Worm (Caenorhabditis elegans): ENCODE results near the gene ajm-1.
A peak's percentile ranks its signal among the peaks of the same experiment; 100 is the strongest.

Gene ajm-1

ce11 chrX:9082646-9083045, at the start of gene ajm-1:
TSS of gene ajm-1 (plus strand) at chrX:9082946.
- TF ChIP-seq jun-1 (tag; optimal IDR thresholded peaks at IDR 0.05) (no peak), fkh-8 (tag; optimal IDR thresholded peaks at IDR 0.05) (no peak), nhr-71 (tag; optimal IDR thresholded peaks at IDR 0.05) (no peak), snpc-4 (tag; optimal IDR thresholded peaks at IDR 0.05) (no peak)

- TF ChIP-seq elt-2 (tag; optimal IDR thresholded peaks at IDR 0.05) (peak; percentile 70), nhr-12 (tag; optimal IDR thresholded peaks at IDR 0.05) (no peak), ceh-82 (tag; optimal IDR thresholded peaks at IDR 0.05) (no peak), lin-35 (GFP tag; optimal IDR thresholded peaks at IDR 0.05) (peak in 1 of 2 experiments; percentile 14), nhr-20 (tag; optimal IDR thresholded peaks at IDR 0.05) (no peak), unc-30 (tag; optimal IDR thresholded peaks at IDR 0.05) (no peak), mep-1 (tag; optimal IDR thresholded peaks at IDR 0.05) (no peak)
Observed at ce11 chrX:9034310-9034709, 48.4 kb upstream of the ajm-1 start, which contains the start of gene nep-22. TSS of gene nep-22 (plus strand) at chrX:9034554.

- TF ChIP-seq C04F5.9 (tag; optimal IDR thresholded peaks at IDR 0.05) = no peak
- TF ChIP-seq efl-1 (optimal IDR thresholded peaks at IDR 0.05) = no peak
- TF ChIP-seq efl-1 (GFP tag; optimal IDR thresholded peaks at IDR 0.05 in 1 of 2) = peak in 1 of 2 experiments; percentile 56
- peak; percentile 50 for TF ChIP-seq elt-2 (tag; optimal IDR thresholded peaks at IDR 0.05)
Observed at ce11 chrX:9035142-9035541, 47.6 kb upstream of the ajm-1 start.

ce11 chrX:9036237-9036636, 46.5 kb upstream of the ajm-1 start:
- TF ChIP-seq elt-2 (tag; optimal IDR thresholded peaks at IDR 0.05) (peak; percentile 52), unc-30 (tag; optimal IDR thresholded peaks at IDR 0.05) (no peak)

- no peak for TF ChIP-seq efl-1 (optimal IDR thresholded peaks at IDR 0.05)
- peak in 1 of 2 experiments; percentile 9 for TF ChIP-seq efl-1 (GFP tag; optimal IDR thresholded peaks at IDR 0.05 in 1 of 2)
- TF ChIP-seq rnt-1 (tag; optimal IDR thresholded peaks at IDR 0.05) = no peak
Observed at ce11 chrX:9045913-9046312, 36.8 kb upstream of the ajm-1 start, which contains the start of gene prdm-14. TSS of gene prdm-14 (plus strand) at chrX:9046213.

DNA sequence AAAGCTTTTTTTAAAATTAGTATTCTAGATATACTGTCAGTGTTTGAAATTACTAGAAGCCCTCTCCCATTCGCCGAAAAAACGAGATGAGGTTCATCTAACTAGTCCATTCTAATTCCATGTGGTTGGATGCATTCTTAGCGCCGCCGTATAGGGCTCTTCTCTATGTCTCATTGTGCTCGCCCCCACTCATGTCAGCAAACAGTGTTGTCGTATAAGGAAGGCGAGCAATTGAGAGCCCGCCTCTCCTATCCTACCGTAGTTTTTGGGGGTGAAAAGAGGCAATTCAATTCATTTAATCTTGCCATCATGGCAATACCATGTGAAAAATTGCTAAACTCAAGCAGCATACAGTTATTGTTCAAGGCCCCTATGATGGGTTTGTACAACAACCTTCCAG, 34.1 kb upstream of the ajm-1 start, which contains the start of gene F47E1.20:
Gene F47E1.20, plus strand, starts transcription at position 301 of the 400 bp plus-strand sequence.
- TF ChIP-seq mab-9 (GFP tag; IDR thresholded peaks at IDR 0.05) (no peak), hlh-4 (tag; optimal IDR thresholded peaks at IDR 0.05) (no peak), unc-86 (tag; optimal IDR thresholded peaks at IDR 0.05) (no peak), nhr-12 (tag; optimal IDR thresholded peaks at IDR 0.05) (no peak), tlp-1 (tag; optimal IDR thresholded peaks at IDR 0.05) (no peak)

ce11 chrX:9053426-9053825, 29.3 kb upstream of the ajm-1 start:
- TF ChIP-seq unc-130 (tag; optimal IDR thresholded peaks at IDR 0.05) = no peak
- peak; percentile 49 for TF ChIP-seq nhr-85 (tag)
- TF ChIP-seq nhr-71 (tag; optimal IDR thresholded peaks at IDR 0.05) = no peak
- no peak for TF ChIP-seq swsn-7 (tag; optimal IDR thresholded peaks at IDR 0.05)
- TF ChIP-seq isw-1 (GFP tag; IDR thresholded peaks at IDR 0.05) = no peak
- no peak for TF ChIP-seq mep-1 (tag; optimal IDR thresholded peaks at IDR 0.05)
- TF ChIP-seq elt-3 (tag; optimal IDR thresholded peaks at IDR 0.05) = peak in 1 of 6 experiments; percentile 53
- TF ChIP-seq ceh-63 (GFP tag; optimal IDR thresholded peaks at IDR 0.05) = no peak
- no peak for TF ChIP-seq ceh-82 (tag; optimal IDR thresholded peaks at IDR 0.05)
- TF ChIP-seq unc-62 (GFP tag; optimal IDR thresholded peaks at IDR 0.05) = no peak
- TF ChIP-seq F16B12.6 (tag; optimal IDR thresholded peaks at IDR 0.05) = no peak
- TF ChIP-seq ztf-11 (tag; optimal IDR thresholded peaks at IDR 0.05) = no peak
- TF ChIP-seq pag-3 (tag; optimal IDR thresholded peaks at IDR 0.05; ENCODE audit: borderline replicate concordance, insufficient read depth) = no peak
- TF ChIP-seq hpl-2 (GFP tag; optimal IDR thresholded peaks at IDR 0.05) = no peak
- peak; percentile 3 for TF ChIP-seq lin-14 (GFP tag; optimal IDR thresholded peaks at IDR 0.05)

Measured in whole organism, L1 larva.